Fruit fly (Drosophila melanogaster): ENCODE measurements around the gene Fim.

Fim gene

dm6 chrX:17298900-17299836, 2.6 kb downstream of the Fim start (continued):
- TF ChIP-seq CG7372 (GFP tag; IDR thresholded peaks at IDR 0.05) (peak; percentile 56), dimm (GFP tag; IDR thresholded peaks at IDR 0.05) (peak; percentile 24; the same call in 1 of the 2 replicates), CG7271 (tag; optimal IDR thresholded peaks at IDR 0.05) (no peak), sob (GFP tag; IDR thresholded peaks at IDR 0.05) (peak; percentile 59), Abd-B (GFP tag; optimal IDR thresholded peaks at IDR 0.05) (peak; percentile 61), Antp (GFP tag; optimal IDR thresholded peaks at IDR 0.05) (peak; percentile 67), Six4 (GFP tag; optimal IDR thresholded peaks at IDR 0.05) (no peak), D19A (tag; optimal IDR thresholded peaks at IDR 0.05) (peak; percentile 48), CG8359 (GFP tag; optimal IDR thresholded peaks at IDR 0.05; ENCODE audit: borderline replicate concordance) (peak; percentile 50), Neu2 (GFP tag; optimal IDR thresholded peaks at IDR 0.05; ENCODE audit: borderline replicate concordance) (no peak), Ada2b (GFP tag; IDR thresholded peaks at IDR 0.05) (peak; percentile 53), cad (GFP tag; optimal IDR thresholded peaks at IDR 0.05) (no peak), CG7928 (GFP tag; optimal IDR thresholded peaks at IDR 0.05) (peak; percentile 3), wdn (GFP tag; IDR thresholded peaks at IDR 0.05) (peak; percentile 55), GATAe (GFP tag; conservative IDR thresholded peaks at IDR 0.05) (no peak), toy (GFP tag; IDR thresholded peaks at IDR 0.05) (0 out of 2 replicates have a peak, but pooled peaks have one; percentile 7), Awh (GFP tag; IDR thresholded peaks at IDR 0.05) (0 out of 2 replicates have a peak, but pooled peaks have one; percentile 31), CG6175 (GFP tag; IDR thresholded peaks at IDR 0.05) (no peak), nerfin-1 (tag; optimal IDR thresholded peaks at IDR 0.05) (peak; percentile 49), CG2199 (GFP tag; IDR thresholded peaks at IDR 0.05) (no peak), CG13123 (GFP tag; optimal IDR thresholded peaks at IDR 0.05) (no peak), scrt (GFP tag; optimal IDR thresholded peaks at IDR 0.05) (no peak), CG8089 (GFP tag; optimal IDR thresholded peaks at IDR 0.05) (peak; percentile 6), CG12219 (GFP tag; optimal IDR thresholded peaks at IDR 0.05) (peak; percentile 78), CG18011 (GFP tag; optimal IDR thresholded peaks at IDR 0.05) (peak; percentile 29), hb (GFP tag; IDR thresholded peaks at IDR 0.05; ENCODE audit: partially characterized antibody) (0 out of 3 replicates have a peak, but pooled peaks have one; percentile 44), E2f1 (GFP tag; IDR thresholded peaks at IDR 0.05) (peak; percentile 65), Deaf1 (tag; optimal IDR thresholded peaks at IDR 0.05) (peak; percentile 38), Hr3 (GFP tag; optimal IDR thresholded peaks at IDR 0.05) (peak; percentile 35), sc (optimal IDR thresholded peaks at IDR 0.05) (no peak), sc (GFP tag; optimal IDR thresholded peaks at IDR 0.05) (peak; percentile 55), ato (GFP tag; IDR thresholded peaks at IDR 0.05; ENCODE audit: partially characterized antibody) (no peak), CG12155 (GFP tag; optimal IDR thresholded peaks at IDR 0.05) (peak; percentile 65), CG31365 (tag; optimal IDR thresholded peaks at IDR 0.05) (peak; percentile 34), CG1603 (tag; optimal IDR thresholded peaks at IDR 0.05) (peak; percentile 84), CG7987 (GFP tag; optimal IDR thresholded peaks at IDR 0.05) (no peak), CG8924 (tag; optimal IDR thresholded peaks at IDR 0.05) (peak; percentile 68), cato (GFP tag; optimal IDR thresholded peaks at IDR 0.05; ENCODE audit: borderline replicate concordance) (peak; percentile 30), Chrac-16 (GFP tag; optimal IDR thresholded peaks at IDR 0.05) (peak; percentile 32), CG17359 (tag; optimal IDR thresholded peaks at IDR 0.05) (peak; percentile 53), Drgx (GFP tag; IDR thresholded peaks at IDR 0.05) (peak; percentile 86), lmd (GFP tag; IDR thresholded peaks at IDR 0.05) (peak; percentile 73), CG11504 (tag; optimal IDR thresholded peaks at IDR 0.05) (peak; percentile 71), PHDP (tag; optimal IDR thresholded peaks at IDR 0.05) (peak; percentile 74), ERR (GFP tag; optimal IDR thresholded peaks at IDR 0.05) (peak; percentile 23), CG16863 (GFP tag; optimal IDR thresholded peaks at IDR 0.05) (peak; percentile 30), psq (GFP tag; optimal IDR thresholded peaks at IDR 0.05) (no peak), CG11398 (GFP tag; optimal IDR thresholded peaks at IDR 0.05) (no peak), CG8944 (GFP tag; optimal IDR thresholded peaks at IDR 0.05) (peak; percentile 36)

All from whole organism, embryonic.